Fruit fly (Drosophila melanogaster): ENCODE results near the gene CG13999.

The CG13999 gene

DNA sequence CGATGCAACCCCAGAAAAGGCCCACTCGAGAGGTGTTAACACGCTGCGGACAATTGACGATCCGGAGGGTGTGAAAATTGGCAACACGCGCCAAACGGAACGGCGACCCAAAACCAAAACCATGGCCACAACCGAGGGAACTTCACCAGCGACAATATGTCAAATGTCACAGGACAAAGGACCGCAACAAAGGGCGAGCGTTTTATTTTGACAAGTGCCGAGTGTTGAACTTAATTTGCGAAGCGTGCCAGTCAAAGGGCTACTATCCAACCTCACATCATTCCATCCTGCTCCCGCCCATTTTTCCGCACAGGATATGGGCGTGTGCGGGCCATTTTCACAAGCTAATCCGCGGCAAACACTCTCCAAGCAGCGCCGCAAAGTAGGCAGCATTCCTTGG is 28.9 kb downstream of the CG13999 start (continued):
- TF ChIP-seq gfzf (GFP tag; optimal IDR thresholded peaks at IDR 0.05) = no peak
- TF ChIP-seq prd (optimal IDR thresholded peaks at IDR 0.05) = no peak
- no peak for TF ChIP-seq prd (GFP tag; IDR thresholded peaks at IDR 0.05)

DNA sequence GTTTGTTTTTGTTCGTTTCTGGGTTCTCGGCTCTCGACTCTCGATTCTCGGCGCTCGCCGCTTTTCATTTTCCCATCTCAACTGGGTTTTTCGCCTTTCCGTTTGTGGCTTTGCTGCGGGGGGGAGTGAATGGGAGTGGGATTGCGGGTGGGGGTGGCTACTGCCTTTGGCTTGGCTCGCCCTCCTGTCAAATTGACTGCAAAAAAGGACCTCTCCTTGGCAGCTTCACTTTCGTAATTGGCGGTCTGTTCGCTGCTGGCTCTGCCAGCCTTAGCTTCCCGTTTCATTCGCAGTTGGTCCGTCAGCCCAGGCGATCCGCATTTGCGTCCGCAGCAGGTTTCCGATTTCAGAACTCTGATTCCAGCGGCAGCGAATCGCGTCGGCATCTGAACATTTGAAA is 30.6 kb downstream of the CG13999 start, which contains the start of gene dsf:
Gene dsf (plus strand): TSS at position 301 of the 400 bp plus-strand sequence.
- TF ChIP-seq slou (GFP tag; optimal IDR thresholded peaks at IDR 0.05) (no peak), dysf (GFP tag; IDR thresholded peaks at IDR 0.05) (0 out of 3 replicates have a peak, but pooled peaks have one; percentile 11), vnd (GFP tag; IDR thresholded peaks at IDR 0.05; ENCODE audit: partially characterized antibody) (0 out of 3 replicates have a peak, but pooled peaks have one; percentile 11)

DNA sequence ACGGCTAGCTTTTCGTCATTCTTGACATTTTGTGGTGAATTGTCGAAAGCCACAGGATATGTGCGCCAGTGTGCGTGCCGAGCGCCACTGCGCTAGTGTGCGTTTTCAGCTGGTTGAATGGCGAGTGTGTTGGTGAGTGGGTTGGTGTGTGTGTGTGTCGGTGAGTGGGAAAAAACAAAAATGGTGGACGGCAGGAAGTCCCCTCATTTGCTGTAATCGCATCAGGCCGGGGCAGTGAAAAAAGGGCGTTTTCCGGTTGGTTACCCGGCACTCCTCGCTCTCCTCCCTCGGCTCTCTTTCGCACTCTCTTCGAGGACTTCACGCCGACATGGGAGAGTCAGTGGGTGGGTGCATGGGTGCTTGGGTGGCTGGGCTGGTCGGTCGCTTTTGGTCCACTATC is 31.1 kb downstream of the CG13999 start:
- no peak for TF ChIP-seq schlank (tag; optimal IDR thresholded peaks at IDR 0.05)
- no peak for TF ChIP-seq CG12236 (GFP tag; optimal IDR thresholded peaks at IDR 0.05)
- no peak for TF ChIP-seq pzg (GFP tag; optimal IDR thresholded peaks at IDR 0.05)
- no peak for TF ChIP-seq NK7.1 (GFP tag; optimal IDR thresholded peaks at IDR 0.05)
- TF ChIP-seq CG10543 (GFP tag; optimal IDR thresholded peaks at IDR 0.05) = no peak
- TF ChIP-seq seq (GFP tag; IDR thresholded peaks at IDR 0.05) = peak; percentile 78; the same call in 1 of the 2 replicates
- TF ChIP-seq CG4820 (GFP tag; optimal IDR thresholded peaks at IDR 0.05) = no peak
- TF ChIP-seq NfI (GFP tag; optimal IDR thresholded peaks at IDR 0.05) = no peak
- TF ChIP-seq ssp (GFP tag; IDR thresholded peaks at IDR 0.05) = no peak
- no peak for TF ChIP-seq Dfd (GFP tag; optimal IDR thresholded peaks at IDR 0.05)
- no peak for TF ChIP-seq fd96Cb (tag; optimal IDR thresholded peaks at IDR 0.05)
- no peak for TF ChIP-seq danr (GFP tag; IDR thresholded peaks at IDR 0.05)
- peak; percentile 53 for TF ChIP-seq Nf-YA (GFP tag; IDR thresholded peaks at IDR 0.05)
- no peak for TF ChIP-seq CG10274 (GFP tag; optimal IDR thresholded peaks at IDR 0.05)
- TF ChIP-seq CG31224 (GFP tag; IDR thresholded peaks at IDR 0.05) = no peak
- no peak for TF ChIP-seq GATAe (GFP tag; conservative IDR thresholded peaks at IDR 0.05)
- TF ChIP-seq Deaf1 (tag; optimal IDR thresholded peaks at IDR 0.05) = peak; percentile 74
- TF ChIP-seq CG31441 (GFP tag; IDR thresholded peaks at IDR 0.05) = no peak
- no peak for TF ChIP-seq Hr51 (GFP tag; optimal IDR thresholded peaks at IDR 0.05)
- no peak for TF ChIP-seq CG12659 (GFP tag; optimal IDR thresholded peaks at IDR 0.05)
- TF ChIP-seq CG2889 (GFP tag; IDR thresholded peaks at IDR 0.05) = no peak
- TF ChIP-seq tx (GFP tag; optimal IDR thresholded peaks at IDR 0.05) = no peak
- TF ChIP-seq eve (GFP tag; optimal IDR thresholded peaks at IDR 0.05) = no peak
- TF ChIP-seq MTF-1 (GFP tag; optimal IDR thresholded peaks at IDR 0.05; ENCODE audit: borderline replicate concordance) = no peak
- TF ChIP-seq Oaz (GFP tag; IDR thresholded peaks at IDR 0.05) = no peak
- TF ChIP-seq CG8924 (tag; optimal IDR thresholded peaks at IDR 0.05) = no peak
- TF ChIP-seq CG6689 (GFP tag; IDR thresholded peaks at IDR 0.05) = no peak
- TF ChIP-seq otp (GFP tag; IDR thresholded peaks at IDR 0.05) = no peak
- 0 out of 2 replicates have a peak, but pooled peaks have one; percentile 19 for TF ChIP-seq CG10321 (GFP tag; IDR thresholded peaks at IDR 0.05)
- peak; percentile 82 for TF ChIP-seq cg (GFP tag; optimal IDR thresholded peaks at IDR 0.05)
- peak; percentile 8 for TF ChIP-seq ewg (GFP tag; optimal IDR thresholded peaks at IDR 0.05)
- no peak for TF ChIP-seq CG6765 (GFP tag; optimal IDR thresholded peaks at IDR 0.05)
- no peak for TF ChIP-seq HLH54F (GFP tag; optimal IDR thresholded peaks at IDR 0.05)
- TF ChIP-seq Nf-YB (GFP tag; optimal IDR thresholded peaks at IDR 0.05) = peak; percentile 96
- TF ChIP-seq Awh (GFP tag; IDR thresholded peaks at IDR 0.05) = no peak
- TF ChIP-seq fd3F (GFP tag; optimal IDR thresholded peaks at IDR 0.05) = no peak
- TF ChIP-seq sima (GFP tag; optimal IDR thresholded peaks at IDR 0.05) = no peak
- TF ChIP-seq CG30403 (GFP tag; optimal IDR thresholded peaks at IDR 0.05) = no peak
- TF ChIP-seq h (optimal IDR thresholded peaks at IDR 0.05) = no peak
- TF ChIP-seq Ets65A (GFP tag) = peak; percentile 19
- TF ChIP-seq CG12769 (tag; optimal IDR thresholded peaks at IDR 0.05) = no peak
- TF ChIP-seq Bteb2 (GFP tag; optimal IDR thresholded peaks at IDR 0.05) = no peak
- no peak for TF ChIP-seq cas (GFP tag; IDR thresholded peaks at IDR 0.05)
